Fruit fly (Drosophila melanogaster) whole organism, pupa: ENCODE results near the gene Past1.

Experiments used
- CG10348 ChIP-seq: fragments of 200-800 bp; sonication (Bioruptor generic); IDR thresholded peaks from 2 replicates; pipeline ENCODE4 v1.3.6; 2022; ENCODE audit warnings: missing biosample characterization, missing genetic modification characterization
- CG12605 ChIP-seq: fragments of 200-800 bp; sonication (Bioruptor generic); IDR thresholded peaks from 2 replicates; pipeline ENCODE4 v1.3.6; 2022; ENCODE audit warnings: missing biosample characterization, missing genetic modification characterization
- CG13204 ChIP-seq: fragments of 200-800 bp; sonication (Bioruptor generic); optimal IDR thresholded peaks from 2 replicates; lab custom pipeline; 2018; ENCODE audit warnings: missing biosample characterization, mild to moderate bottlenecking, missing genetic modification characterization, moderate library complexity
- CG14655 ChIP-seq: fragments of 200-800 bp; sonication (Bioruptor generic); optimal IDR thresholded peaks from 3 replicates; lab custom pipeline; 2017; ENCODE audit warnings: mild to moderate bottlenecking, missing biosample characterization, missing genetic modification reagents, missing genetic modification characterization
- CG15710 ChIP-seq: fragments of 200-800 bp; sonication (Bioruptor generic); optimal IDR thresholded peaks from 2 replicates; lab custom pipeline; 2018; ENCODE audit warnings: missing biosample characterization, mild to moderate bottlenecking, missing genetic modification characterization, moderate library complexity
- CG17806 ChIP-seq: fragments of 200-800 bp; sonication (Bioruptor generic); optimal IDR thresholded peaks from 2 replicates; lab custom pipeline; 2018; ENCODE audit warnings: missing biosample characterization, mild to moderate bottlenecking, missing genetic modification characterization, moderate library complexity
- CG32121 ChIP-seq: fragments of 200-800 bp; sonication (Bioruptor generic); IDR thresholded peaks from 2 replicates; pipeline ENCODE4 v1.3.6; 2022; ENCODE audit warnings: missing biosample characterization, missing genetic modification characterization
- CG34367 ChIP-seq: fragments of 200-800 bp; sonication (Bioruptor generic); optimal IDR thresholded peaks from 2 replicates; lab custom pipeline; 2018; ENCODE audit warnings: missing biosample characterization, mild to moderate bottlenecking, missing genetic modification characterization
- CG4496 ChIP-seq: fragments of 200-800 bp; sonication (Bioruptor generic); IDR thresholded peaks from 3 replicates; pipeline ENCODE4 v1.3.6; 2022; ENCODE audit warnings: missing biosample characterization, missing genetic modification characterization
- CG8159 ChIP-seq: fragments of 200-800 bp; sonication (Bioruptor generic); optimal IDR thresholded peaks from 3 replicates; lab custom pipeline; 2018; ENCODE audit warnings: missing biosample characterization, mild to moderate bottlenecking, missing genetic modification characterization, moderate library complexity
- CG8301 ChIP-seq: fragments of 200-800 bp; sonication (Bioruptor generic); optimal IDR thresholded peaks from 2 replicates; lab custom pipeline; 2018; ENCODE audit warnings: missing biosample characterization, mild to moderate bottlenecking, missing genetic modification characterization
- CG9948 ChIP-seq: fragments of 200-800 bp; sonication (Bioruptor generic); optimal IDR thresholded peaks from 2 replicates; lab custom pipeline; 2018; ENCODE audit warnings: missing biosample characterization, mild to moderate bottlenecking, missing genetic modification characterization, moderate library complexity
- D1 ChIP-seq: fragments of 200-800 bp; sonication (Bioruptor generic); optimal IDR thresholded peaks from 2 replicates; lab custom pipeline; 2018; ENCODE audit warnings: missing biosample characterization, mild to moderate bottlenecking, missing genetic modification characterization, moderate library complexity
- EcR ChIP-seq: fragments of 200-800 bp; sonication (Bioruptor generic); optimal IDR thresholded peaks from 3 replicates; lab custom pipeline; 2019; ENCODE audit warnings: missing biosample characterization, missing genetic modification characterization, mild to moderate bottlenecking, moderate library complexity, missing genetic modification reagents
- Ets98B ChIP-seq: fragments of 200-800 bp; sonication (Bioruptor generic); IDR thresholded peaks from 2 replicates; pipeline ENCODE4 v1.3.6; 2022; ENCODE audit warnings: missing biosample characterization, missing genetic modification characterization
- Pif1A ChIP-seq: fragments of 200-800 bp; sonication (Bioruptor generic); optimal IDR thresholded peaks from 3 replicates; lab custom pipeline; 2016; ENCODE audit warnings: missing biosample characterization, missing genetic modification characterization
- Pif1B ChIP-seq: fragments of 200-800 bp; sonication (Bioruptor generic); optimal IDR thresholded peaks from 3 replicates; lab custom pipeline; 2016; ENCODE audit warnings: missing biosample characterization, missing genetic modification characterization
- Snoo ChIP-seq: fragments of 200-800 bp; sonication (Bioruptor generic); optimal IDR thresholded peaks from 3 replicates; lab custom pipeline; 2017; ENCODE audit warnings: missing biosample characterization, mild to moderate bottlenecking, missing genetic modification characterization, inconsistent platforms
- fd96Ca ChIP-seq: fragments of 200-800 bp; sonication (Bioruptor generic); IDR thresholded peaks from 3 replicates; pipeline ENCODE4 v1.3.6; 2022; ENCODE audit warnings: missing biosample characterization, missing genetic modification characterization
- gl ChIP-seq: fragments of 200-800 bp; sonication (Bioruptor generic); optimal IDR thresholded peaks from 2 replicates; lab custom pipeline; 2018; ENCODE audit warnings: missing biosample characterization, mild to moderate bottlenecking, missing genetic modification characterization
- rn ChIP-seq: fragments of 200-800 bp; sonication (Bioruptor generic); IDR thresholded peaks from 2 replicates; pipeline ENCODE4 v1.3.6; 2022; ENCODE audit warnings: missing biosample characterization, missing genetic modification characterization

Gene Past1

dm6 chr3R:12697571-12698039 is 483 bp downstream of the Past1 start:
- TF ChIP-seq CG34367: no peak
- TF ChIP-seq CG4496 (GFP tag; lab: Robert Waterston, UW): 0 out of 3 replicates have a peak, but pooled peaks have one; percentile 34
- TF ChIP-seq rn (GFP tag; lab: Robert Waterston, UW): no peak
- no peak for TF ChIP-seq Pif1B (GFP tag; lab: Kevin White, UChicago)
- no peak for TF ChIP-seq fd96Ca (GFP tag; lab: Robert Waterston, UW)
- TF ChIP-seq CG9948: no peak
- TF ChIP-seq, all 21 proteins: peak for 1

- no peak for TF ChIP-seq CG12605 (GFP tag; lab: Robert Waterston, UW)
- TF ChIP-seq CG4496 (GFP tag; lab: Robert Waterston, UW): no peak
- TF ChIP-seq CG8159 (tag; lab: Kevin White, UChicago): no peak
- TF ChIP-seq Ets98B (GFP tag; lab: Robert Waterston, UW): no peak
Measured at dm6 chr3R:12698363-12698762, 1.2 kb downstream of the Past1 start.

- TF ChIP-seq rn (GFP tag; lab: Robert Waterston, UW): no peak
- no peak for TF ChIP-seq CG15710 (tag; lab: Kevin White, UChicago)
- no peak for TF ChIP-seq Ets98B (GFP tag; lab: Robert Waterston, UW)
- TF ChIP-seq CG4496 (GFP tag; lab: Robert Waterston, UW): no peak
- no peak for TF ChIP-seq CG10348 (GFP tag; lab: Robert Waterston, UW)
- no peak for TF ChIP-seq gl (tag; lab: Kevin White, UChicago)
- no peak for TF ChIP-seq CG12605 (GFP tag; lab: Robert Waterston, UW)
Measured at dm6 chr3R:12699620-12700378, 2.7 kb downstream of the Past1 start.

dm6 chr3R:12700454-12700853 is 3.3 kb downstream of the Past1 start:
- TF ChIP-seq Pif1B (GFP tag; lab: Kevin White, UChicago) (no peak), fd96Ca (GFP tag; lab: Robert Waterston, UW) (no peak), CG13204 (GFP tag; lab: Kevin White, UChicago) (no peak)

dm6 chr3R:12701257-12701656 is 4.1 kb downstream of the Past1 start:
- TF ChIP-seq CG10348 (GFP tag; lab: Robert Waterston, UW) (no peak), CG12605 (GFP tag; lab: Robert Waterston, UW) (no peak), CG8159 (tag; lab: Kevin White, UChicago) (no peak), rn (GFP tag; lab: Robert Waterston, UW) (no peak), CG34367 (no peak), D1 (no peak), Pif1A (GFP tag; lab: Kevin White, UChicago) (no peak)

- TF ChIP-seq CG17806 (no peak), Snoo (tag; lab: Kevin White, UChicago) (no peak), CG12605 (GFP tag; lab: Robert Waterston, UW) (no peak), CG8301 (tag; lab: Kevin White, UChicago) (no peak), Ets98B (GFP tag; lab: Robert Waterston, UW) (no peak), EcR (GFP tag; lab: Kevin White, UChicago) (no peak), gl (tag; lab: Kevin White, UChicago) (no peak)
Measured at dm6 chr3R:12701994-12702494, 4.9 kb downstream of the Past1 start.

- TF ChIP-seq CG13204 (GFP tag; lab: Kevin White, UChicago) (no peak), gl (tag; lab: Kevin White, UChicago) (no peak), CG32121 (no peak), CG17806 (no peak), CG15710 (tag; lab: Kevin White, UChicago) (no peak), fd96Ca (GFP tag; lab: Robert Waterston, UW) (no peak), CG8159 (tag; lab: Kevin White, UChicago) (no peak), Pif1A (GFP tag; lab: Kevin White, UChicago) (no peak), Ets98B (GFP tag; lab: Robert Waterston, UW) (no peak), EcR (GFP tag; lab: Kevin White, UChicago) (no peak), D1 (no peak), CG8301 (tag; lab: Kevin White, UChicago) (no peak), CG4496 (GFP tag; lab: Robert Waterston, UW) (no peak), CG34367 (no peak), CG10348 (GFP tag; lab: Robert Waterston, UW) (no peak), rn (GFP tag; lab: Robert Waterston, UW) (no peak), CG14655 (GFP tag; lab: Kevin White, UChicago) (no peak), CG12605 (GFP tag; lab: Robert Waterston, UW) (no peak), Snoo (tag; lab: Kevin White, UChicago) (no peak), CG9948 (no peak)
Measured at dm6 chr3R:12704861-12705260, 7.7 kb downstream of the Past1 start, which contains the start of gene CG12279. CG12279 (plus strand) TSS chr3R:12705094.
